Worm (Caenorhabditis elegans): ENCODE measurements around the gene K12D12.5.

- no peak for TF ChIP-seq lsy-27 (tag; optimal IDR thresholded peaks at IDR 0.05; ENCODE audit: borderline replicate concordance, insufficient read depth)
- no peak for TF ChIP-seq C17E4.6 (GFP tag; IDR thresholded peaks at IDR 0.05)
- no peak for TF ChIP-seq F37B4.10 (GFP tag; IDR thresholded peaks at IDR 0.05)
- TF ChIP-seq somi-1 (GFP tag; optimal IDR thresholded peaks at IDR 0.05), result no peak
- TF ChIP-seq hmg-1.2 (GFP tag; IDR thresholded peaks at IDR 0.05), result no peak
- TF ChIP-seq nhr-179 (tag; optimal IDR thresholded peaks at IDR 0.05), result no peak
Measured at ce11 chrII:11887724-11888123, 26.9 kb downstream of the K12D12.5 start.

Measured in whole organism, young adult.